Fruit fly (Drosophila melanogaster) whole organism, embryonic: Measurements from ENCODE around the gene msl-3.
A peak's percentile ranks its signal among the peaks of the same experiment; 100 is the strongest.

Experiments
- Abd-B ChIP-seq: fragments of 200-800 bp; sonication (Bioruptor generic); optimal IDR thresholded peaks from 2 replicates; lab custom pipeline; 2018; ENCODE audit warnings: missing biosample characterization, mild to moderate bottlenecking, missing genetic modification characterization, moderate library complexity
- Awh ChIP-seq: fragments of 200-800 bp; sonication (Bioruptor generic); IDR thresholded peaks from 2 replicates; pipeline ENCODE4, ENCODE4 v1.3.6; 2022; ENCODE audit warnings: missing biosample characterization, missing genetic modification characterization
- CG10209 ChIP-seq: fragments of 200-800 bp; sonication (Bioruptor generic); optimal IDR thresholded peaks from 3 replicates; lab custom pipeline; 2017; ENCODE audit warnings: missing biosample characterization, mild to moderate bottlenecking, missing genetic modification characterization, missing genetic modification reagents
- CG11456 ChIP-seq: fragments of 200-800 bp; sonication (Bioruptor generic); IDR thresholded peaks from 3 replicates; pipeline ENCODE4 v1.3.6; 2022; ENCODE audit warnings: missing biosample characterization, missing genetic modification characterization
- CG14441 ChIP-seq: fragments of 200-800 bp; sonication (Bioruptor generic); IDR thresholded peaks from 2 replicates; pipeline ENCODE4 v1.3.6; 2022; ENCODE audit warnings: missing biosample characterization, missing genetic modification characterization
- CG2199 ChIP-seq: fragments of 200-800 bp; sonication (Bioruptor generic); IDR thresholded peaks from 3 replicates; pipeline ENCODE4 v1.3.6; 2022; ENCODE audit warnings: missing biosample characterization, missing genetic modification characterization
- CG30020 ChIP-seq: fragments of 200-800 bp; optimal IDR thresholded peaks from 2 replicates; lab custom pipeline; 2019; ENCODE audit warnings: missing biosample characterization, mild to moderate bottlenecking, missing genetic modification characterization, moderate library complexity
- CG3995 ChIP-seq: fragments of 200-800 bp; sonication (Bioruptor generic); optimal IDR thresholded peaks from 3 replicates; lab custom pipeline; 2016; ENCODE audit warnings: missing biosample characterization, missing genetic modification characterization
- CG42726 ChIP-seq: fragments of 200-800 bp; sonication (Bioruptor generic); IDR thresholded peaks from 2 replicates; pipeline ENCODE4 v1.3.6; 2022; ENCODE audit warnings: missing biosample characterization, missing genetic modification characterization; ENCODE audit not compliant: partially characterized antibody
- D19B ChIP-seq: fragments of 200-800 bp; sonication (Bioruptor generic); optimal IDR thresholded peaks from 2 replicates; lab custom pipeline; 2017; ENCODE audit warnings: missing biosample characterization, mild to moderate bottlenecking, missing genetic modification characterization
- Deaf1 ChIP-seq: fragments of 200-800 bp; optimal IDR thresholded peaks from 3 replicates; lab custom pipeline; 2019; ENCODE audit warnings: missing biosample characterization, mild to moderate bottlenecking, missing genetic modification characterization, moderate library complexity
- Fer1 ChIP-seq: fragments of 200-800 bp; sonication (Bioruptor generic); optimal IDR thresholded peaks from 2 replicates; lab custom pipeline; 2017; ENCODE audit warnings: missing biosample characterization, mild to moderate bottlenecking, missing genetic modification characterization
- Med ChIP-seq: fragments of 200-800 bp; sonication (Bioruptor generic); peaks from one replicate; lab custom pipeline; 2016; ENCODE audit warnings: missing biosample characterization, missing genetic modification characterization, mild to moderate bottlenecking, inconsistent platforms, moderate library complexity
- Oaz ChIP-seq: fragments of 200-800 bp; sonication (Bioruptor generic); IDR thresholded peaks from 2 replicates; pipeline ENCODE4 v1.3.6; 2022; ENCODE audit warnings: missing biosample characterization, missing genetic modification characterization
- Six4 ChIP-seq: fragments of 200-800 bp; sonication (Bioruptor generic); optimal IDR thresholded peaks from 2 replicates; lab custom pipeline; 2016; ENCODE audit warnings: missing biosample characterization, missing genetic modification characterization
- Spps ChIP-seq: fragments of 200-800 bp; sonication (Bioruptor generic); optimal IDR thresholded peaks from 2 replicates; lab custom pipeline; 2018; ENCODE audit warnings: missing biosample characterization, mild to moderate bottlenecking, missing genetic modification characterization
- Trl ChIP-seq, 3 experiments: fragments of >200 bp in 2 of 3; fragments of 200-800 bp in 1 of 3; sonication (Bioruptor generic) in 1 of 3; optimal IDR thresholded peaks; 2 replicates in 1 of 3; 3 replicates in 2 of 3; lab custom pipeline; 2016 to 2017; ENCODE audit warnings: missing biosample characterization in 1 of 3, missing genetic modification characterization in 1 of 3
- abd-A ChIP-seq: fragments of 200-800 bp; sonication (Bioruptor generic); optimal IDR thresholded peaks from 3 replicates; lab custom pipeline; 2019; ENCODE audit warnings: missing biosample characterization, mild to moderate bottlenecking, missing genetic modification characterization, moderate library complexity
- crol ChIP-seq: fragments of 200-800 bp; sonication (Bioruptor generic); IDR thresholded peaks from 2 replicates; pipeline ENCODE4 v1.3.6; 2022; ENCODE audit warnings: missing biosample characterization, missing genetic modification characterization
- ewg ChIP-seq: fragments of 200-800 bp; sonication (Bioruptor generic); optimal IDR thresholded peaks from 3 replicates; lab custom pipeline; 2017; ENCODE audit warnings: mild to moderate bottlenecking, missing biosample characterization, missing genetic modification reagents, missing genetic modification characterization
- gcm ChIP-seq: fragments of 200-800 bp; sonication (Bioruptor generic); optimal IDR thresholded peaks from 2 replicates; lab custom pipeline; 2019; ENCODE audit warnings: missing biosample characterization, mild to moderate bottlenecking, missing genetic modification characterization, moderate library complexity
- slp2 ChIP-seq: fragments of 200-800 bp; sonication (Bioruptor generic); optimal IDR thresholded peaks from 2 replicates; lab custom pipeline; 2016; ENCODE audit warnings: missing biosample characterization, missing genetic modification characterization
- wdn ChIP-seq: fragments of 200-800 bp; sonication (Bioruptor generic); IDR thresholded peaks from 2 replicates; pipeline ENCODE4 v1.3.6; 2022; ENCODE audit warnings: missing biosample characterization, missing genetic modification characterization
- zfh1 ChIP-seq: fragments of 200-800 bp; sonication (Bioruptor generic); IDR thresholded peaks from 3 replicates; pipeline ENCODE4 v1.3.6; 2022; ENCODE audit warnings: missing biosample characterization, missing genetic modification characterization

msl-3 gene

DNA sequence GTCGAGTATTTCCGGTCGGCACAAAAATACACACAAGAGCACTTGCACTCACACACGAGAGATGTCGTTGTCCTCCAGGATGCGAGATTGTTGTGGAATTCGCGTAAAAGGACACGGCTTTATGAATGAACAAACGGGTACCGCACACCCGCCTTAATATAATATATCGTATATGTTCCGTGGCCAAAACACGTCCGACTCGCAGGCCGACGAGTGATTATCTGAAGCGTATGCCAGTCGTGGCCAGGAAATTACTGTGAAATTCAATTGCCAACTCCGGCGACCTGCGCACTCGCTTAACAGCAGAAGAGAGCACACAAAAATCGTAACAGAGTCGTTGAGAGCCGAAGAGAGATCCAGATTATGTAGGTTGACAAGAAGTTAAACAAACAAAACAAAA, 48.1 kb downstream of the msl-3 start, which contains the start of gene CG8641:
Gene CG8641, minus strand, starts transcription at position 205 of the 400 bp plus-strand sequence.
- TF ChIP-seq Trl (optimal IDR thresholded peaks at IDR 0.05; lab: Kevin White, UChicago) (peak; percentile 9 to 18), Trl (GFP tag; optimal IDR thresholded peaks at IDR 0.05; lab: Kevin White, UChicago) (no peak), ewg (peak; percentile 71), CG14441 (no peak), CG11456 (0 out of 3 replicates have a peak, but pooled peaks have one; percentile 39), Fer1 (no peak), Deaf1 (peak; percentile 78), abd-A (peak; percentile 35), Med (GFP tag; lab: Kevin White, UChicago) (peak; percentile 66), CG30020 (tag; lab: Kevin White, UChicago) (no peak)
- TF ChIP-seq, all 482 proteins: peak for 6

DNA sequence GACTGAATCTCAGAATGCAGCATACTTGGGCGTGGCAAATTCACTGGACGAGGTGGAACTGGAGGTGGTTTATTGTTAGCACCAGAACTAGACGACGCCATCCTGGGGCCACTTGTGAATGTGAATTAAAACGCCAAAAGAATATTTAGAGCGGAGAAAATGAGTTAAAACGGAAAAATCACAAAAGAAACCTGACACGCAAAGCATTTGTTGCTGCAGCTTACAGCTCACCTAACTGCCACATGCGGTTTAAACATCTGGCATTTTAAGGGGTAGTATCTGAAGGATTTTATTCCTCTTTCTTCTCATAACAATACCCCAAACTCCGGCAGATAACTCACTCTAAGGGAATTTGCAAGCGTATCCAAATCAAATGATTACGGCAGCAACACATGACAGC, 50.2 kb downstream of the msl-3 start, which contains the start of gene CG34030:
Gene CG34030, minus strand, starts transcription at position 101 of the 400 bp plus-strand sequence.
- TF ChIP-seq Oaz: no peak
- no peak for TF ChIP-seq Spps (tag; lab: Kevin White, UChicago)
- TF ChIP-seq Six4: no peak
- TF ChIP-seq slp2 (GFP tag; lab: Kevin White, UChicago): no peak
- no peak for TF ChIP-seq CG3995 (GFP tag; lab: Kevin White, UChicago)
- TF ChIP-seq wdn (GFP tag; lab: Robert Waterston, UW): no peak
- TF ChIP-seq D19B (GFP tag; lab: Kevin White, UChicago): no peak
- no peak for TF ChIP-seq gcm (GFP tag; lab: Kevin White, UChicago)
- no peak for TF ChIP-seq crol (GFP tag; lab: Robert Waterston, UW)
- no peak for TF ChIP-seq CG2199
- no peak for TF ChIP-seq CG10209 (GFP tag; lab: Kevin White, UChicago)
- TF ChIP-seq Abd-B (GFP tag; lab: Kevin White, UChicago): no peak
- TF ChIP-seq zfh1 (GFP tag; lab: Robert Waterston, UW): no peak
- no peak for TF ChIP-seq CG42726 (GFP tag; lab: Robert Waterston, UW)
- TF ChIP-seq Awh: no peak
